Fruit fly (Drosophila melanogaster) whole organism, embryonic: ENCODE results near the gene CG11791.

Experiments used
- Abd-B ChIP-seq: fragments of 200-800 bp; sonication (Bioruptor generic); optimal IDR thresholded peaks from 2 replicates; lab custom pipeline; 2018; ENCODE audit warnings: missing biosample characterization, mild to moderate bottlenecking, missing genetic modification characterization, moderate library complexity
- Atf6 ChIP-seq: fragments of 200-800 bp; sonication (Bioruptor generic); IDR thresholded peaks from 2 replicates; pipeline ENCODE4 v1.3.6; 2022; ENCODE audit warnings: missing biosample characterization, missing genetic modification characterization
- B-H2 ChIP-seq: fragments of 200-800 bp; sonication (Bioruptor generic); optimal IDR thresholded peaks from 2 replicates; lab custom pipeline; 2018; ENCODE audit warnings: missing biosample characterization, mild to moderate bottlenecking, missing genetic modification characterization
- Blimp-1 ChIP-seq: fragments of 200-800 bp; sonication (Bioruptor generic); optimal IDR thresholded peaks from 3 replicates; lab custom pipeline; 2018; ENCODE audit warnings: missing biosample characterization, missing genetic modification characterization, mild to moderate bottlenecking, moderate library complexity, missing genetic modification reagents
- CG10565 ChIP-seq: fragments of 200-800 bp; sonication (Bioruptor generic); optimal IDR thresholded peaks from 3 replicates; lab custom pipeline; 2016; ENCODE audit warnings: missing biosample characterization, mild to moderate bottlenecking, missing genetic modification characterization
- CG12299 ChIP-seq: fragments of 200-800 bp; sonication (Bioruptor generic); optimal IDR thresholded peaks from 2 replicates; lab custom pipeline; 2018; ENCODE audit warnings: missing biosample characterization, mild to moderate bottlenecking, missing genetic modification characterization
- CG12769 ChIP-seq: fragments of 200-800 bp; sonication (Bioruptor generic); optimal IDR thresholded peaks from 2 replicates; lab custom pipeline; 2019; ENCODE audit warnings: missing biosample characterization, mild to moderate bottlenecking, missing genetic modification characterization, moderate library complexity
- CG13624 ChIP-seq: fragments of 200-800 bp; sonication (Bioruptor generic); optimal IDR thresholded peaks from 2 replicates; lab custom pipeline; 2016; ENCODE audit warnings: missing biosample characterization, missing genetic modification characterization
- CG13894 ChIP-seq: fragments of 200-800 bp; sonication (Bioruptor generic); optimal IDR thresholded peaks from 3 replicates; lab custom pipeline; 2018; ENCODE audit warnings: missing biosample characterization, mild to moderate bottlenecking, missing genetic modification characterization, moderate library complexity
- CG15269 ChIP-seq: fragments of 200-800 bp; sonication (Bioruptor generic); optimal IDR thresholded peaks from 2 replicates; lab custom pipeline; 2018; ENCODE audit warnings: missing biosample characterization, mild to moderate bottlenecking, missing genetic modification characterization, moderate library complexity
- CG18476 ChIP-seq: fragments of 200-800 bp; sonication (Bioruptor generic); optimal IDR thresholded peaks from 2 replicates; lab custom pipeline; 2016; ENCODE audit warnings: missing biosample characterization, mild to moderate bottlenecking, missing genetic modification characterization
- CG18619 ChIP-seq: fragments of 200-800 bp; sonication (Bioruptor generic); optimal IDR thresholded peaks from 3 replicates; lab custom pipeline; 2017; ENCODE audit warnings: missing biosample characterization, mild to moderate bottlenecking, missing genetic modification characterization
- CG34422 ChIP-seq: fragments of 200-800 bp; sonication (Bioruptor generic); IDR thresholded peaks from 3 replicates; pipeline ENCODE4 v1.3.6; 2022; ENCODE audit warnings: missing biosample characterization, missing genetic modification characterization
- CG4854 ChIP-seq: fragments of 200-800 bp; sonication (Bioruptor generic); optimal IDR thresholded peaks from 2 replicates; lab custom pipeline; 2016; ENCODE audit warnings: missing biosample characterization, missing genetic modification characterization, inconsistent platforms
- CG6254 ChIP-seq: fragments of 200-800 bp; sonication (Bioruptor generic); optimal IDR thresholded peaks from 3 replicates; lab custom pipeline; 2017; ENCODE audit warnings: mild to moderate bottlenecking, missing biosample characterization, missing genetic modification reagents, missing genetic modification characterization
- CG7357 ChIP-seq: fragments of 200-800 bp; sonication (Bioruptor generic); IDR thresholded peaks from 3 replicates; pipeline ENCODE4 v1.3.6; 2022; ENCODE audit warnings: missing biosample characterization, missing genetic modification characterization
- CG8478 ChIP-seq: fragments of >200 bp; optimal IDR thresholded peaks from 2 replicates; lab custom pipeline; 2018
- CG9876 ChIP-seq: fragments of 200-800 bp; sonication (Bioruptor generic); optimal IDR thresholded peaks from 2 replicates; lab custom pipeline; 2016; ENCODE audit warnings: missing biosample characterization, missing genetic modification characterization
- Dref ChIP-seq: fragments of 200-800 bp; sonication (Bioruptor generic); IDR thresholded peaks from 2 replicates; pipeline ENCODE4 v1.3.6; 2022; ENCODE audit warnings: missing biosample characterization, missing genetic modification characterization
- Eip74EF ChIP-seq, 2 experiments: fragments of 200-800 bp in 1 of 2; fragments of >200 bp in 1 of 2; sonication (Bioruptor generic) in 1 of 2; optimal IDR thresholded peaks; 2 replicates each; lab custom pipeline; 2017 to 2019; ENCODE audit warnings: missing biosample characterization in 2 of 2, missing genetic modification characterization in 2 of 2, mild to moderate bottlenecking in 1 of 2, moderate library complexity in 1 of 2
- Hmr ChIP-seq: fragments of 200-800 bp; sonication (Bioruptor generic); optimal IDR thresholded peaks from 3 replicates; lab custom pipeline; 2017; ENCODE audit warnings: mild to moderate bottlenecking, missing biosample characterization, missing genetic modification reagents, missing genetic modification characterization
- Hmx ChIP-seq: fragments of 200-800 bp; sonication (Bioruptor generic); optimal IDR thresholded peaks from 2 replicates; lab custom pipeline; 2016; ENCODE audit warnings: missing biosample characterization, missing genetic modification characterization
- Hr51 ChIP-seq, 2 experiments: fragments of 200-800 bp; sonication (Bioruptor generic); optimal IDR thresholded peaks; 2 replicates in 1 of 2; 3 replicates in 1 of 2; lab custom pipeline; 2016 to 2018; ENCODE audit warnings: missing biosample characterization in 2 of 2, missing genetic modification characterization in 2 of 2, mild to moderate bottlenecking in 1 of 2, moderate library complexity in 1 of 2
- Jarid2 ChIP-seq: fragments of 200-800 bp; sonication (Bioruptor generic); optimal IDR thresholded peaks from 3 replicates; lab custom pipeline; 2017; ENCODE audit warnings: mild to moderate bottlenecking, missing biosample characterization, missing genetic modification reagents, missing genetic modification characterization
- MBD-R2 ChIP-seq: fragments of 200-800 bp; sonication (Bioruptor generic); IDR thresholded peaks from 2 replicates; pipeline ENCODE4 v1.3.6; 2022; ENCODE audit warnings: missing biosample characterization, missing genetic modification characterization
- Nf-YB ChIP-seq: fragments of 200-800 bp; sonication (Bioruptor generic); optimal IDR thresholded peaks from 3 replicates; lab custom pipeline; 2019; ENCODE audit warnings: missing biosample characterization, mild to moderate bottlenecking, missing genetic modification characterization, moderate library complexity
- NfI ChIP-seq: fragments of 200-800 bp; sonication (Bioruptor generic); optimal IDR thresholded peaks from 3 replicates; lab custom pipeline; 2018; ENCODE audit warnings: missing biosample characterization, mild to moderate bottlenecking, missing genetic modification characterization, moderate library complexity
- Pdp1 ChIP-seq, 2 experiments: fragments of 200-800 bp; sonication (Bioruptor generic); optimal IDR thresholded peaks; 3 replicates each; lab custom pipeline; 2016; ENCODE audit warnings: missing biosample characterization in 2 of 2, missing genetic modification characterization in 2 of 2, mild to moderate bottlenecking in 1 of 2, moderate library complexity in 1 of 2
- Sox102F ChIP-seq: fragments of 200-800 bp; sonication (Bioruptor generic); optimal IDR thresholded peaks from 2 replicates; lab custom pipeline; 2018; ENCODE audit warnings: missing biosample characterization, mild to moderate bottlenecking, missing genetic modification characterization, moderate library complexity
- abd-A ChIP-seq: fragments of 200-800 bp; sonication (Bioruptor generic); optimal IDR thresholded peaks from 3 replicates; lab custom pipeline; 2019; ENCODE audit warnings: missing biosample characterization, mild to moderate bottlenecking, missing genetic modification characterization, moderate library complexity
- ac ChIP-seq: fragments of 200-800 bp; sonication (Bioruptor generic); optimal IDR thresholded peaks from 3 replicates; lab custom pipeline; 2017; ENCODE audit warnings: missing biosample characterization, mild to moderate bottlenecking, missing genetic modification characterization
- ase ChIP-seq: fragments of 200-800 bp; sonication (Bioruptor generic); IDR thresholded peaks from 3 replicates; pipeline ENCODE4 v1.3.6; 2022; ENCODE audit warnings: missing biosample characterization, missing genetic modification characterization
- bowl ChIP-seq: fragments of 200-800 bp; sonication (Bioruptor generic); IDR thresholded peaks from 2 replicates; pipeline ENCODE4 v1.3.6; 2022; ENCODE audit warnings: missing biosample characterization, missing genetic modification characterization
- cg ChIP-seq: fragments of 200-800 bp; sonication (Bioruptor generic); optimal IDR thresholded peaks from 3 replicates; lab custom pipeline; 2019; ENCODE audit warnings: missing biosample characterization, mild to moderate bottlenecking, missing genetic modification characterization, moderate library complexity
- chinmo ChIP-seq: fragments of 200-800 bp; sonication (Bioruptor generic); IDR thresholded peaks from 4 replicates; pipeline ENCODE4 v1.3.6; 2022; ENCODE audit warnings: missing biosample characterization, missing genetic modification characterization; ENCODE audit not compliant: partially characterized antibody
- cwo ChIP-seq: fragments of 200-800 bp; sonication (Bioruptor generic); optimal IDR thresholded peaks from 3 replicates; lab custom pipeline; 2017; ENCODE audit warnings: missing biosample characterization, missing genetic modification characterization, mild to moderate bottlenecking, moderate library complexity, missing genetic modification reagents
- dysf ChIP-seq: fragments of 200-800 bp; sonication (Bioruptor generic); IDR thresholded peaks from 3 replicates; pipeline ENCODE4 v1.3.6; 2022; ENCODE audit warnings: missing biosample characterization, missing genetic modification characterization
- gfzf ChIP-seq: fragments of 200-800 bp; sonication (Bioruptor generic); optimal IDR thresholded peaks from 2 replicates; lab custom pipeline; 2016; ENCODE audit warnings: missing biosample characterization, mild to moderate bottlenecking, missing genetic modification characterization, moderate library complexity
- grn ChIP-seq: fragments of 200-800 bp; sonication (Bioruptor generic); optimal IDR thresholded peaks from 3 replicates; lab custom pipeline; 2017; ENCODE audit warnings: missing biosample characterization, missing genetic modification characterization
- gsb ChIP-seq: fragments of 200-800 bp; sonication (Bioruptor generic); IDR thresholded peaks from 2 replicates; pipeline ENCODE4 v1.3.6; 2022; ENCODE audit warnings: missing biosample characterization, missing genetic modification characterization
- p53 ChIP-seq: fragments of 200-800 bp; sonication (Bioruptor generic); optimal IDR thresholded peaks from 2 replicates; lab custom pipeline; 2016; ENCODE audit warnings: missing biosample characterization, missing genetic modification characterization
- ranshi ChIP-seq: fragments of 200-800 bp; sonication (Bioruptor generic); IDR thresholded peaks from 2 replicates; pipeline ENCODE4 v1.3.6; 2022; ENCODE audit warnings: missing biosample characterization, missing genetic modification characterization
- repo ChIP-seq: fragments of 200-800 bp; sonication (Bioruptor generic); optimal IDR thresholded peaks from 2 replicates; lab custom pipeline; 2016; ENCODE audit warnings: missing biosample characterization, missing genetic modification characterization
- row ChIP-seq: fragments of 200-800 bp; sonication (Bioruptor generic); IDR thresholded peaks from 3 replicates; pipeline ENCODE4 v1.3.6; 2022; ENCODE audit warnings: missing biosample characterization, missing genetic modification characterization
- sd ChIP-seq: fragments of 200-800 bp; sonication (Bioruptor generic); optimal IDR thresholded peaks from 3 replicates; lab custom pipeline; 2018; ENCODE audit warnings: missing biosample characterization, mild to moderate bottlenecking, missing genetic modification characterization, moderate library complexity
- sob ChIP-seq: fragments of 200-800 bp; sonication (Bioruptor generic); IDR thresholded peaks from 2 replicates; pipeline ENCODE4 v1.3.6; 2022; ENCODE audit warnings: missing biosample characterization, missing genetic modification characterization
- vvl ChIP-seq: fragments of 200-800 bp; sonication (Bioruptor generic); IDR thresholded peaks from 2 replicates; pipeline ENCODE4 v1.3.6; 2022; ENCODE audit warnings: missing biosample characterization, missing genetic modification characterization
- wek ChIP-seq: fragments of 200-800 bp; sonication (Bioruptor generic); optimal IDR thresholded peaks from 3 replicates; lab custom pipeline; 2018; ENCODE audit warnings: missing biosample characterization, mild to moderate bottlenecking, missing genetic modification characterization, moderate library complexity
- zen ChIP-seq: fragments of 200-800 bp; sonication (Bioruptor generic); optimal IDR thresholded peaks from 3 replicates; lab custom pipeline; 2018; ENCODE audit warnings: missing biosample characterization, mild to moderate bottlenecking, missing genetic modification characterization, moderate library complexity

CG11791 gene

dm6 chr3R:25005748-25006147 lies 43.7 kb upstream of the CG11791 start:
- TF ChIP-seq CG12769 (tag; lab: Kevin White, UChicago) (peak; percentile 59), CG18476 (GFP tag; lab: Kevin White, UChicago) (no peak), cg (peak; percentile 3), cwo (GFP tag; lab: Kevin White, UChicago) (peak; percentile 55), CG8478 (lab: Kevin White, UChicago) (no peak), B-H2 (no peak), CG7357 (no peak), sd (peak; percentile 81), CG13894 (tag; lab: Kevin White, UChicago) (no peak), sob (no peak), Pdp1 (GFP tag; optimal IDR thresholded peaks at IDR 0.05; lab: Kevin White, UChicago) (peak in 1 of 2 experiments; percentile 64), Sox102F (peak; percentile 1), abd-A (tag; lab: Kevin White, UChicago) (peak; percentile 73), CG15269 (tag; lab: Kevin White, UChicago) (peak; percentile 38), vvl (GFP tag; lab: Robert Waterston, UW) (peak; percentile 80), Eip74EF (GFP tag; optimal IDR thresholded peaks at IDR 0.05; lab: Kevin White, UChicago) (peak in 1 of 2 experiments; percentile 75), chinmo (peak; percentile 90; the same call in 2 of the 4 replicates)

- TF ChIP-seq Abd-B (GFP tag; lab: Kevin White, UChicago): no peak
- TF ChIP-seq zen (tag; lab: Kevin White, UChicago): no peak
- no peak for TF ChIP-seq CG12299 (tag; lab: Kevin White, UChicago)
- TF ChIP-seq CG34422: no peak
- no peak for TF ChIP-seq CG9876 (GFP tag; lab: Kevin White, UChicago)
- no peak for TF ChIP-seq CG10565 (GFP tag; lab: Kevin White, UChicago)
- no peak for TF ChIP-seq Nf-YB (GFP tag; lab: Kevin White, UChicago)
- TF ChIP-seq CG6254: no peak
- TF ChIP-seq wek: no peak
- no peak for TF ChIP-seq MBD-R2 (GFP tag; lab: Robert Waterston, UW)
- TF ChIP-seq Atf6 (GFP tag; lab: Robert Waterston, UW): no peak
- TF ChIP-seq NfI: no peak
- TF ChIP-seq bowl (GFP tag; lab: Robert Waterston, UW): no peak
- no peak for TF ChIP-seq Hmx (GFP tag; lab: Kevin White, UChicago)
- no peak for TF ChIP-seq Jarid2 (GFP tag; lab: Kevin White, UChicago)
- no peak for TF ChIP-seq repo
- TF ChIP-seq Dref (GFP tag; lab: Robert Waterston, UW): no peak
- no peak for TF ChIP-seq grn (GFP tag; lab: Kevin White, UChicago)
- peak; percentile 13 for TF ChIP-seq Blimp-1 (GFP tag; lab: Kevin White, UChicago)
- TF ChIP-seq gfzf: no peak
- TF ChIP-seq ase (GFP tag; lab: Robert Waterston, UW): no peak
- no peak for TF ChIP-seq ranshi (GFP tag; lab: Robert Waterston, UW)
- TF ChIP-seq CG13624 (GFP tag; lab: Kevin White, UChicago): no peak
- TF ChIP-seq Hr51 (GFP tag; optimal IDR thresholded peaks at IDR 0.05; lab: Kevin White, UChicago): no peak
- no peak for TF ChIP-seq CG4854
- TF ChIP-seq gsb (GFP tag; lab: Robert Waterston, UW): no peak
- TF ChIP-seq ac (GFP tag; lab: Kevin White, UChicago): no peak
- no peak for TF ChIP-seq abd-A (tag; lab: Kevin White, UChicago)
- no peak for TF ChIP-seq Hmr (GFP tag; lab: Kevin White, UChicago)
- no peak for TF ChIP-seq CG18619
- TF ChIP-seq dysf: no peak
- TF ChIP-seq row (GFP tag; lab: Robert Waterston, UW): peak; percentile 14; the same call in 1 of the 3 replicates
- TF ChIP-seq p53: no peak
These were observed 39.5 kb upstream of the CG11791 start for dm6 chr3R:25009745-25010446.
